Worm (Caenorhabditis elegans): ENCODE results near the gene srh-269.

DNA sequence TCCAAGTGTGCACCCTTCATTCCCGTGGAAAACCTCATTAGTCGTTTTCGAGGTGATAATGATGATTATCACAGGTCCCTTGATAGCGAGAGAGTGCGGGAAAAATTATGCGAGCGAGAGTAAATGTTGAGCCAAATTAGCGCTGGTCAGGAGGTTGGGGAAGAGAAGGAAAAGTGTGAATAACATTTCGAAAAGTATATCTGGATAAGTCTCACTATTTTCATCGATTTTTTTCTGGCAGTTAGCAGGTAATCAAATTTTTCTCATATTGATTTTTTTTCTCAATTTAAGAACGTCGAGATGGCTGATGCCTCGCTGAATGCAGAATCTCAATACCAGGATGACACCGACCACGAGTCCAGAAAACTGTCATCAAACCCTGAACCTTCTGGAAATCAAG is 37.1 kb upstream of the srh-269 start, which contains the start of gene W06G6.2:
- no peak for TF ChIP-seq lin-15B (tag; optimal IDR thresholded peaks at IDR 0.05)
- TF ChIP-seq C16A3.4 (tag; optimal IDR thresholded peaks at IDR 0.05), result no peak
- TF ChIP-seq nhr-12 (tag; optimal IDR thresholded peaks at IDR 0.05), result no peak
- TF ChIP-seq lin-35 (GFP tag; optimal IDR thresholded peaks at IDR 0.05), result no peak
- no peak for TF ChIP-seq fos-1 (tag; optimal IDR thresholded peaks at IDR 0.05)
- TF ChIP-seq fkh-10 (GFP tag; optimal IDR thresholded peaks at IDR 0.05), result no peak
- TF ChIP-seq pag-3 (tag; optimal IDR thresholded peaks at IDR 0.05; ENCODE audit: borderline replicate concordance, insufficient read depth), result no peak
- TF ChIP-seq nhr-84 (tag; optimal IDR thresholded peaks at IDR 0.05), result no peak
- TF ChIP-seq nhr-11 (tag; optimal IDR thresholded peaks at IDR 0.05), result no peak
- TF ChIP-seq elt-2 (tag; optimal IDR thresholded peaks at IDR 0.05), result no peak
- no peak for TF ChIP-seq nhr-90 (tag; optimal IDR thresholded peaks at IDR 0.05; ENCODE audit: poor library complexity)
- TF ChIP-seq nhr-47 (tag; optimal IDR thresholded peaks at IDR 0.05), result no peak

Measured in whole organism, L1 larva.